Worm (Caenorhabditis elegans) whole organism, L2 larva: ENCODE results near the gene isw-1.

ENCODE experiments used
- crh-2 ChIP-seq: sonication (generic microtip); optimal IDR thresholded peaks from 2 replicates; lab custom pipeline; 2017; ENCODE audit warnings: missing biosample characterization, missing genetic modification characterization
- lsy-2 ChIP-seq, 2 experiments: fragments of 150-350 bp in 1 of 2; sonication (generic microtip) in 1 of 2; optimal IDR thresholded peaks; 2 replicates each; lab custom pipeline; 2014 to 2017; ENCODE audit warnings: missing biosample characterization in 2 of 2, missing genetic modification characterization in 2 of 2
- mab-5 ChIP-seq: fragments of 150-350 bp; optimal IDR thresholded peaks from 2 replicates; lab custom pipeline; 2014; ENCODE audit warnings: missing biosample characterization, missing genetic modification characterization
- nhr-77 ChIP-seq: fragments of 150-350 bp; optimal IDR thresholded peaks from 2 replicates; lab custom pipeline; 2014; ENCODE audit warnings: missing biosample characterization, missing genetic modification characterization

ce11 chrIII:6730185-6730850 is 20.4 kb upstream of the isw-1 start, which contains the start of the genes Y102E9.5 and odr-4:
- no peak for TF ChIP-seq lsy-2 (tag; optimal IDR thresholded peaks at IDR 0.05; lab: Kevin White, UChicago)
- TF ChIP-seq nhr-77, result no peak
- TF ChIP-seq mab-5 (tag; lab: Kevin White, UChicago), result no peak
- no peak for TF ChIP-seq crh-2 (tag; lab: Kevin White, UChicago)
